Fruit fly (Drosophila melanogaster): ENCODE measurements around the gene AdoR.

AdoR gene

dm6 chr3R:30153864-30154263 lies 4.5 kb upstream of the AdoR start (continued):
- TF ChIP-seq ssp (GFP tag; IDR thresholded peaks at IDR 0.05): no peak
- no peak for TF ChIP-seq ham (GFP tag; IDR thresholded peaks at IDR 0.05)
- TF ChIP-seq CG32767 (GFP tag; IDR thresholded peaks at IDR 0.05): no peak
- TF ChIP-seq H15 (GFP tag; IDR thresholded peaks at IDR 0.05): no peak
- TF ChIP-seq CG16863 (GFP tag; optimal IDR thresholded peaks at IDR 0.05): no peak
- no peak for TF ChIP-seq CG1529 (GFP tag; optimal IDR thresholded peaks at IDR 0.05)
- TF ChIP-seq CG33557 (GFP tag; optimal IDR thresholded peaks at IDR 0.05): no peak
- TF ChIP-seq schlank (tag; optimal IDR thresholded peaks at IDR 0.05): no peak
- no peak for TF ChIP-seq da (GFP tag; optimal IDR thresholded peaks at IDR 0.05)
- TF ChIP-seq Ssrp (tag; optimal IDR thresholded peaks at IDR 0.05): no peak
- TF ChIP-seq zf30C (GFP tag; optimal IDR thresholded peaks at IDR 0.05): no peak
- TF ChIP-seq CG3163 (GFP tag; optimal IDR thresholded peaks at IDR 0.05): no peak
- TF ChIP-seq CG11696 (GFP tag; IDR thresholded peaks at IDR 0.05): no peak
- 0 out of 2 replicates have a peak, but pooled peaks have one; percentile 24 for TF ChIP-seq CG32532 (GFP tag; IDR thresholded peaks at IDR 0.05)
- no peak for TF ChIP-seq ap (GFP tag; IDR thresholded peaks at IDR 0.05)
- no peak for TF ChIP-seq CG6765 (GFP tag; optimal IDR thresholded peaks at IDR 0.05)
- TF ChIP-seq Doc2 (GFP tag; IDR thresholded peaks at IDR 0.05): no peak
- no peak for TF ChIP-seq br (optimal IDR thresholded peaks at IDR 0.05)
- TF ChIP-seq CG17568 (GFP tag; optimal IDR thresholded peaks at IDR 0.05): no peak
- no peak for TF ChIP-seq Lhr (GFP tag; optimal IDR thresholded peaks at IDR 0.05)
- no peak for TF ChIP-seq dan (GFP tag; IDR thresholded peaks at IDR 0.05)
- no peak for TF ChIP-seq hkb (optimal IDR thresholded peaks at IDR 0.05)
- no peak for TF ChIP-seq hkb (GFP tag; IDR thresholded peaks at IDR 0.05)
- no peak for TF ChIP-seq emc (GFP tag; optimal IDR thresholded peaks at IDR 0.05)
- TF ChIP-seq grau (tag; optimal IDR thresholded peaks at IDR 0.05): no peak
- TF ChIP-seq HLH3B (GFP tag; IDR thresholded peaks at IDR 0.05): no peak
- TF ChIP-seq CkIIα-i1 (GFP tag; IDR thresholded peaks at IDR 0.05): no peak
- TF ChIP-seq bbx (GFP tag; IDR thresholded peaks at IDR 0.05; ENCODE audit: partially characterized antibody): 0 out of 2 replicates have a peak, but pooled peaks have one; percentile 22
- TF ChIP-seq Gug (GFP tag; IDR thresholded peaks at IDR 0.05): no peak
- no peak for TF ChIP-seq D19B (GFP tag; optimal IDR thresholded peaks at IDR 0.05)
- no peak for TF ChIP-seq CG17359 (tag; optimal IDR thresholded peaks at IDR 0.05)
- no peak for TF ChIP-seq dmrt11E (tag; optimal IDR thresholded peaks at IDR 0.05)
- no peak for TF ChIP-seq Hsf (GFP tag; optimal IDR thresholded peaks at IDR 0.05)
- no peak for TF ChIP-seq chm (GFP tag; IDR thresholded peaks at IDR 0.05)
- no peak for TF ChIP-seq NfI (GFP tag; optimal IDR thresholded peaks at IDR 0.05)
- TF ChIP-seq CG3407 (GFP tag; optimal IDR thresholded peaks at IDR 0.05): no peak
- TF ChIP-seq CG3726 (GFP tag; IDR thresholded peaks at IDR 0.05): no peak
- TF ChIP-seq CG6683 (GFP tag; optimal IDR thresholded peaks at IDR 0.05): no peak
- no peak for TF ChIP-seq CG1233 (GFP tag; optimal IDR thresholded peaks at IDR 0.05)
- no peak for TF ChIP-seq gcm (GFP tag; optimal IDR thresholded peaks at IDR 0.05)
- no peak for TF ChIP-seq CG11398 (GFP tag; optimal IDR thresholded peaks at IDR 0.05)
- no peak for TF ChIP-seq Drgx (GFP tag; IDR thresholded peaks at IDR 0.05)
- no peak for TF ChIP-seq Ets65A (GFP tag)
- no peak for TF ChIP-seq CG15514 (GFP tag; optimal IDR thresholded peaks at IDR 0.05)
- TF ChIP-seq CG4424 (GFP tag; optimal IDR thresholded peaks at IDR 0.05): no peak
- no peak for TF ChIP-seq slp2 (GFP tag; optimal IDR thresholded peaks at IDR 0.05)
- TF ChIP-seq fd64A (GFP tag; optimal IDR thresholded peaks at IDR 0.05): no peak
- no peak for TF ChIP-seq Nf-YA (GFP tag; IDR thresholded peaks at IDR 0.05)
- TF ChIP-seq CG4707 (GFP tag; optimal IDR thresholded peaks at IDR 0.05): no peak
- no peak for TF ChIP-seq CG3065 (GFP tag; optimal IDR thresholded peaks at IDR 0.05)
- TF ChIP-seq fd96Cb (tag; optimal IDR thresholded peaks at IDR 0.05): no peak
- no peak for TF ChIP-seq CG2875 (GFP tag; optimal IDR thresholded peaks at IDR 0.05)
- no peak for TF ChIP-seq Hmx (GFP tag; optimal IDR thresholded peaks at IDR 0.05)
- no peak for TF ChIP-seq CG3847 (GFP tag; IDR thresholded peaks at IDR 0.05)

Measured in whole organism, embryonic.